Worm (Caenorhabditis elegans) whole organism, L3 larva: ENCODE results near the gene F26F4.5.

Source experiments
- aly-2 ChIP-seq: fragments of 150-350 bp; optimal IDR thresholded peaks from 2 replicates; lab custom pipeline; 2014; ENCODE audit warnings: missing biosample characterization, missing genetic modification characterization
- ceh-9 ChIP-seq: sonication (generic microtip); optimal IDR thresholded peaks from 2 replicates; lab custom pipeline; 2018; ENCODE audit warnings: missing biosample characterization, missing genetic modification characterization
- egl-27 ChIP-seq: sonication (generic microtip); optimal IDR thresholded peaks from 4 replicates; lab custom pipeline; 2017; ENCODE audit warnings: missing biosample characterization, missing genetic modification reagents, missing genetic modification characterization
- egl-5 ChIP-seq: fragments of 150-350 bp; optimal IDR thresholded peaks from 2 replicates; lab custom pipeline; 2017; ENCODE audit warnings: missing biosample characterization, missing genetic modification reagents, missing genetic modification characterization, inconsistent platforms
- hmg-11 ChIP-seq: sonication (generic microtip); optimal IDR thresholded peaks from 2 replicates; lab custom pipeline; 2016; ENCODE audit warnings: missing genetic modification characterization, missing compliant biosample characterization
- lin-15B ChIP-seq: fragments of 150-350 bp; optimal IDR thresholded peaks from 2 replicates; lab custom pipeline; 2014; ENCODE audit warnings: missing biosample characterization, missing genetic modification characterization
- nhr-12 ChIP-seq: fragments of 150-350 bp; optimal IDR thresholded peaks from 2 replicates; lab custom pipeline; 2014; ENCODE audit warnings: missing biosample characterization, missing genetic modification characterization
- nhr-77 ChIP-seq: fragments of 150-350 bp; optimal IDR thresholded peaks from 2 replicates; lab custom pipeline; 2014; ENCODE audit warnings: missing biosample characterization, missing genetic modification characterization
- pha-4 ChIP-seq: fragments of 150-350 bp; optimal IDR thresholded peaks from 2 replicates; lab custom pipeline; 2014; ENCODE audit warnings: missing biosample characterization, missing genetic modification reagents, missing genetic modification characterization
- unc-62 ChIP-seq: fragments of 150-350 bp; sonication (generic microtip); optimal IDR thresholded peaks from 4 replicates; lab custom pipeline; 2014; ENCODE audit warnings: missing biosample characterization, missing genetic modification reagents, missing genetic modification characterization
- zag-1 ChIP-seq: fragments of 150-350 bp; optimal IDR thresholded peaks from 2 replicates; lab custom pipeline; 2014; ENCODE audit warnings: missing biosample characterization, missing genetic modification characterization

ce11 chrIII:4890997-4891396 is at the start of gene F26F4.5:
- TF ChIP-seq hmg-11 (tag; lab: Kevin White, UChicago) (no peak), egl-27 (tag; lab: Kevin White, UChicago) (no peak), unc-62 (GFP tag; lab: Kevin White, UChicago) (no peak), aly-2 (tag; lab: Kevin White, UChicago) (no peak), nhr-12 (tag; lab: Kevin White, UChicago) (no peak), pha-4 (tag; lab: Kevin White, UChicago) (peak; percentile 29), nhr-77 (tag; lab: Kevin White, UChicago) (no peak), egl-5 (no peak), lin-15B (tag; lab: Kevin White, UChicago) (no peak), zag-1 (tag; lab: Kevin White, UChicago) (no peak), ceh-9 (tag; lab: Kevin White, UChicago) (no peak)
